Worm (Caenorhabditis elegans) whole organism, L4 larva: Measurements from ENCODE around the gene C04B4.4.

Experiments used
- ceh-62 ChIP-seq: sonication (generic microtip); optimal IDR thresholded peaks from 2 replicates; lab custom pipeline; 2017; ENCODE audit warnings: missing biosample characterization, missing genetic modification characterization
- lsy-2 ChIP-seq, 2 experiments: fragments of 150-350 bp in 1 of 2; sonication (generic microtip) in 1 of 2; optimal IDR thresholded peaks; 2 replicates each; lab custom pipeline; 2014 to 2017; ENCODE audit warnings: missing biosample characterization in 2 of 2, missing genetic modification characterization in 2 of 2
- mdl-1 ChIP-seq, 2 experiments: fragments of 150-350 bp in 1 of 2; sonication (generic microtip) in 1 of 2; optimal IDR thresholded peaks; 2 replicates each; lab custom pipeline; 2014 to 2017; ENCODE audit warnings: missing biosample characterization in 2 of 2, missing genetic modification characterization in 2 of 2
- pha-4 ChIP-seq, 2 experiments: fragments of 150-350 bp in 1 of 2; fragments of 200-800 bp in 1 of 2; sonication (Bioruptor generic) in 1 of 2; IDR thresholded peaks in 1 of 2; optimal IDR thresholded peaks in 1 of 2; 2 replicates each; pipeline versions ENCODE4 v1.3.6 to Lab custom; 2014 to 2022; ENCODE audit warnings: missing genetic modification characterization in 2 of 2, missing genetic modification reagents in 2 of 2, missing biosample characterization in 1 of 2, missing compliant biosample characterization in 1 of 2
- pqm-1 ChIP-seq: sonication (generic microtip); optimal IDR thresholded peaks from 2 replicates; lab custom pipeline; 2017; ENCODE audit warnings: missing biosample characterization, missing genetic modification characterization

ce11 chrX:12290539-12290938 lies at the start of gene C04B4.4:
- no peak for TF ChIP-seq lsy-2 (tag; optimal IDR thresholded peaks at IDR 0.05; lab: Kevin White, UChicago)
- no peak for TF ChIP-seq pha-4 (GFP tag; IDR thresholded peaks at IDR 0.05; lab: Robert Waterston, UW)
- TF ChIP-seq pha-4 (tag; optimal IDR thresholded peaks at IDR 0.05; lab: Kevin White, UChicago): no peak
- no peak for TF ChIP-seq pqm-1 (tag; lab: Kevin White, UChicago)
- no peak for TF ChIP-seq mdl-1 (tag; optimal IDR thresholded peaks at IDR 0.05; lab: Kevin White, UChicago)
- no peak for TF ChIP-seq ceh-62
